Fruit fly (Drosophila melanogaster) whole organism: ENCODE data around the gene CG42272.

ENCODE experiments used
- CG8478 ChIP-seq: fragments of >200 bp; optimal IDR thresholded peaks from 2 replicates; lab custom pipeline; 2018; ENCODE audit warnings: inconsistent platforms
- Dll ChIP-seq: fragments of >200 bp; optimal IDR thresholded peaks from 2 replicates; lab custom pipeline; 2017
- EcR ChIP-seq, 2 experiments: fragments of >200 bp; optimal IDR thresholded peaks; 2 replicates each; lab custom pipeline; 2017; ENCODE audit warnings: missing biosample characterization in 2 of 2, missing genetic modification characterization in 2 of 2, missing genetic modification reagents in 2 of 2
- pan ChIP-seq: fragments of >200 bp; optimal IDR thresholded peaks from 2 replicates; lab custom pipeline; 2017
- psq ChIP-seq: fragments of >200 bp; optimal IDR thresholded peaks from 2 replicates; lab custom pipeline; 2017
- usp ChIP-seq: fragments of >200 bp; optimal IDR thresholded peaks from 2 replicates; lab custom pipeline; 2017; ENCODE audit warnings: missing biosample characterization, missing genetic modification characterization, mixed read lengths

- no peak for TF ChIP-seq EcR (GFP tag; optimal IDR thresholded peaks at IDR 0.05; lab: Kevin White, UChicago)
- no peak for TF ChIP-seq psq (lab: Kevin White, UChicago)
- TF ChIP-seq CG8478 (lab: Kevin White, UChicago) = no peak
- TF ChIP-seq pan (lab: Kevin White, UChicago) = no peak
- no peak for TF ChIP-seq usp (GFP tag; lab: Kevin White, UChicago)
- TF ChIP-seq Dll = no peak
Observed at dm6 chr3L:5796493-5796998, 6.3 kb upstream of the CG42272 start, which contains the start of gene Tektin-C.
